Fruit fly (Drosophila melanogaster) whole organism, embryonic: ENCODE data around the gene mus201.

Experiments
- Ada2b ChIP-seq: fragments of 200-800 bp; sonication (Bioruptor generic); IDR thresholded peaks from 2 replicates; pipeline ENCODE4 v1.3.6; 2022; ENCODE audit warnings: missing biosample characterization, missing genetic modification characterization
- CG10321 ChIP-seq: fragments of 200-800 bp; sonication (Bioruptor generic); IDR thresholded peaks from 2 replicates; pipeline ENCODE4 v1.3.6; 2022; ENCODE audit warnings: missing biosample characterization, missing genetic modification characterization
- CG11247 ChIP-seq: fragments of 200-800 bp; sonication (Bioruptor generic); IDR thresholded peaks from 2 replicates; pipeline ENCODE4 v1.3.6; 2022; ENCODE audit warnings: missing biosample characterization, missing genetic modification characterization
- CG15479 ChIP-seq: fragments of 200-800 bp; sonication (Bioruptor generic); optimal IDR thresholded peaks from 3 replicates; lab custom pipeline; 2019; ENCODE audit warnings: missing biosample characterization, mild to moderate bottlenecking, missing genetic modification characterization, moderate library complexity
- CG1832 ChIP-seq: fragments of 200-800 bp; sonication (Bioruptor generic); optimal IDR thresholded peaks from 2 replicates; lab custom pipeline; 2017; ENCODE audit warnings: missing biosample characterization, mild to moderate bottlenecking, missing genetic modification characterization, inconsistent platforms
- CG18599 ChIP-seq: fragments of 200-800 bp; sonication (Bioruptor generic); optimal IDR thresholded peaks from 3 replicates; lab custom pipeline; 2017; ENCODE audit warnings: missing biosample characterization, missing genetic modification characterization, mild to moderate bottlenecking, moderate library complexity, missing genetic modification reagents
- CG32532 ChIP-seq: fragments of 200-800 bp; sonication (Bioruptor generic); IDR thresholded peaks from 2 replicates; pipeline ENCODE4 v1.3.6; 2022; ENCODE audit warnings: missing biosample characterization, missing genetic modification characterization
- CG34224 ChIP-seq: fragments of 200-800 bp; sonication (Bioruptor generic); IDR thresholded peaks from 3 replicates; pipeline ENCODE4 v1.3.6; 2022; ENCODE audit warnings: missing biosample characterization, missing genetic modification characterization; ENCODE audit not compliant: partially characterized antibody
- CG34422 ChIP-seq: fragments of 200-800 bp; sonication (Bioruptor generic); IDR thresholded peaks from 3 replicates; pipeline ENCODE4 v1.3.6; 2022; ENCODE audit warnings: missing biosample characterization, missing genetic modification characterization
- CG3847 ChIP-seq: fragments of 200-800 bp; sonication (Bioruptor generic); IDR thresholded peaks from 2 replicates; pipeline ENCODE4 v1.3.6; 2022; ENCODE audit warnings: missing biosample characterization, missing genetic modification characterization
- CG4404 ChIP-seq: fragments of 200-800 bp; sonication (Bioruptor generic); IDR thresholded peaks from 2 replicates; pipeline ENCODE4 v1.3.6; 2022; ENCODE audit warnings: missing biosample characterization, missing genetic modification characterization
- CG7372 ChIP-seq: fragments of 200-800 bp; sonication (Bioruptor generic); IDR thresholded peaks from 2 replicates; pipeline ENCODE4 v1.3.6; 2022; ENCODE audit warnings: missing biosample characterization, missing genetic modification characterization
- CG7556 ChIP-seq: fragments of 200-800 bp; sonication (Bioruptor generic); optimal IDR thresholded peaks from 2 replicates; lab custom pipeline; 2017; ENCODE audit warnings: missing biosample characterization, mild to moderate bottlenecking, missing genetic modification characterization
- CG7928 ChIP-seq: fragments of 200-800 bp; sonication (Bioruptor generic); optimal IDR thresholded peaks from 2 replicates; lab custom pipeline; 2017; ENCODE audit warnings: missing biosample characterization, mild to moderate bottlenecking, missing genetic modification characterization
- CG9932 ChIP-seq: fragments of 200-800 bp; sonication (Bioruptor generic); IDR thresholded peaks from 2 replicates; pipeline ENCODE4 v1.3.6; 2022; ENCODE audit warnings: missing biosample characterization, missing genetic modification characterization
- Dfd ChIP-seq, 2 experiments: fragments of >200 bp; optimal IDR thresholded peaks; 2 replicates each; lab custom pipeline; 2017; ENCODE audit warnings: missing biosample characterization in 2 of 2, missing genetic modification characterization in 2 of 2
- Eip74EF ChIP-seq, 2 experiments: fragments of 200-800 bp in 1 of 2; fragments of >200 bp in 1 of 2; sonication (Bioruptor generic) in 1 of 2; optimal IDR thresholded peaks; 2 replicates each; lab custom pipeline; 2017 to 2019; ENCODE audit warnings: missing biosample characterization in 2 of 2, missing genetic modification characterization in 2 of 2, mild to moderate bottlenecking in 1 of 2, moderate library complexity in 1 of 2
- Ets65A ChIP-seq: fragments of 200-800 bp; sonication (Bioruptor generic); peaks from one replicate; lab custom pipeline; 2016; ENCODE audit warnings: missing biosample characterization, missing genetic modification characterization
- Ets97D ChIP-seq: fragments of 200-800 bp; sonication (Bioruptor generic); optimal IDR thresholded peaks from 3 replicates; lab custom pipeline; 2016; ENCODE audit warnings: missing biosample characterization, missing genetic modification characterization
- H15 ChIP-seq: fragments of 200-800 bp; sonication (Bioruptor generic); IDR thresholded peaks from 3 replicates; pipeline ENCODE4 v1.3.6; 2022; ENCODE audit warnings: missing biosample characterization, missing genetic modification characterization
- Hmr ChIP-seq: fragments of 200-800 bp; sonication (Bioruptor generic); optimal IDR thresholded peaks from 3 replicates; lab custom pipeline; 2017; ENCODE audit warnings: mild to moderate bottlenecking, missing biosample characterization, missing genetic modification reagents, missing genetic modification characterization
- Hmx ChIP-seq: fragments of 200-800 bp; sonication (Bioruptor generic); optimal IDR thresholded peaks from 2 replicates; lab custom pipeline; 2016; ENCODE audit warnings: missing biosample characterization, missing genetic modification characterization
- Mes4 ChIP-seq: fragments of 200-800 bp; sonication (Bioruptor generic); optimal IDR thresholded peaks from 2 replicates; lab custom pipeline; 2016; ENCODE audit warnings: missing biosample characterization, missing genetic modification characterization
- NC2β ChIP-seq: fragments of 200-800 bp; sonication (Bioruptor generic); optimal IDR thresholded peaks from 2 replicates; lab custom pipeline; 2016; ENCODE audit warnings: missing biosample characterization, missing genetic modification characterization
- Nf-YA ChIP-seq: fragments of 200-800 bp; sonication (Bioruptor generic); IDR thresholded peaks from 2 replicates; pipeline ENCODE4 v1.3.6; 2022; ENCODE audit warnings: missing biosample characterization, missing genetic modification characterization
- Six4 ChIP-seq: fragments of 200-800 bp; sonication (Bioruptor generic); optimal IDR thresholded peaks from 2 replicates; lab custom pipeline; 2016; ENCODE audit warnings: missing biosample characterization, missing genetic modification characterization
- Sry-β ChIP-seq: fragments of 200-800 bp; sonication (Bioruptor generic); optimal IDR thresholded peaks from 2 replicates; lab custom pipeline; 2018; ENCODE audit warnings: missing biosample characterization, mild to moderate bottlenecking, missing genetic modification characterization, moderate library complexity
- Sry-δ ChIP-seq: fragments of 200-800 bp; sonication (Bioruptor generic); optimal IDR thresholded peaks from 2 replicates; lab custom pipeline; 2016; ENCODE audit warnings: missing biosample characterization, missing genetic modification characterization
- az2 ChIP-seq: fragments of 200-800 bp; sonication (Bioruptor generic); optimal IDR thresholded peaks from 3 replicates; lab custom pipeline; 2016; ENCODE audit warnings: missing biosample characterization, missing genetic modification characterization
- bab2 ChIP-seq: fragments of 200-800 bp; sonication (Bioruptor generic); optimal IDR thresholded peaks from 2 replicates; lab custom pipeline; 2016; ENCODE audit warnings: missing biosample characterization, missing genetic modification characterization
- cg ChIP-seq: fragments of 200-800 bp; sonication (Bioruptor generic); optimal IDR thresholded peaks from 3 replicates; lab custom pipeline; 2019; ENCODE audit warnings: missing biosample characterization, mild to moderate bottlenecking, missing genetic modification characterization, moderate library complexity
- chn ChIP-seq: fragments of 200-800 bp; sonication (Bioruptor generic); optimal IDR thresholded peaks from 2 replicates; lab custom pipeline; 2016; ENCODE audit warnings: missing biosample characterization, missing genetic modification characterization
- danr ChIP-seq: fragments of 200-800 bp; sonication (Bioruptor generic); IDR thresholded peaks from 2 replicates; pipeline ENCODE4 v1.3.6; 2022; ENCODE audit warnings: missing biosample characterization, missing genetic modification characterization
- dysf ChIP-seq: fragments of 200-800 bp; sonication (Bioruptor generic); IDR thresholded peaks from 3 replicates; pipeline ENCODE4 v1.3.6; 2022; ENCODE audit warnings: missing biosample characterization, missing genetic modification characterization
- en ChIP-seq: fragments of 200-800 bp; sonication (Bioruptor generic); optimal IDR thresholded peaks from 2 replicates; lab custom pipeline; 2016; ENCODE audit warnings: missing biosample characterization, missing genetic modification characterization
- eve ChIP-seq, 2 experiments: fragments of >200 bp; optimal IDR thresholded peaks; 2 replicates each; lab custom pipeline; 2017; ENCODE audit warnings: missing biosample characterization in 2 of 2, missing genetic modification characterization in 2 of 2
- fd3F ChIP-seq: fragments of 200-800 bp; sonication (Bioruptor generic); optimal IDR thresholded peaks from 2 replicates; lab custom pipeline; 2018; ENCODE audit warnings: missing biosample characterization, mild to moderate bottlenecking, missing genetic modification characterization, moderate library complexity
- fd96Cb ChIP-seq: fragments of 200-800 bp; sonication (Bioruptor generic); optimal IDR thresholded peaks from 2 replicates; lab custom pipeline; 2018; ENCODE audit warnings: missing biosample characterization, mild to moderate bottlenecking, missing genetic modification characterization, moderate library complexity
- gce ChIP-seq: fragments of 200-800 bp; sonication (Bioruptor generic); IDR thresholded peaks from 3 replicates; pipeline ENCODE4 v1.3.6; 2022; ENCODE audit warnings: missing biosample characterization, missing genetic modification characterization
- lov ChIP-seq, 2 experiments: fragments of 200-800 bp in 1 of 2; fragments of >200 bp in 1 of 2; sonication (Bioruptor generic) in 1 of 2; IDR thresholded peaks in 1 of 2; optimal IDR thresholded peaks in 1 of 2; 2 replicates in 1 of 2; 3 replicates in 1 of 2; pipeline versions ENCODE4 v1.3.6 to Lab custom; 2017 to 2022; ENCODE audit warnings: missing biosample characterization in 1 of 2, missing genetic modification characterization in 1 of 2
- maf-S ChIP-seq: fragments of 200-800 bp; sonication (Bioruptor generic); optimal IDR thresholded peaks from 2 replicates; lab custom pipeline; 2016; ENCODE audit warnings: missing biosample characterization, missing genetic modification characterization
- pan ChIP-seq, 4 experiments: fragments of >200 bp in 3 of 4; fragments of 200-800 bp in 1 of 4; sonication (Bioruptor generic) in 1 of 4; optimal IDR thresholded peaks in 3 of 4; IDR thresholded peaks in 1 of 4; 2 replicates each; pipeline versions ENCODE4 v1.3.6 to Lab custom; 2017 to 2022; ENCODE audit warnings: missing biosample characterization in 2 of 4, missing genetic modification characterization in 2 of 4, mixed read lengths in 1 of 4
- pros ChIP-seq: fragments of 200-800 bp; sonication (Bioruptor generic); optimal IDR thresholded peaks from 3 replicates; lab custom pipeline; 2019; ENCODE audit warnings: missing biosample characterization, mild to moderate bottlenecking, missing genetic modification characterization, moderate library complexity
- row ChIP-seq: fragments of 200-800 bp; sonication (Bioruptor generic); IDR thresholded peaks from 3 replicates; pipeline ENCODE4 v1.3.6; 2022; ENCODE audit warnings: missing biosample characterization, missing genetic modification characterization
- salm ChIP-seq: fragments of 200-800 bp; sonication (Bioruptor generic); optimal IDR thresholded peaks from 2 replicates; lab custom pipeline; 2018; ENCODE audit warnings: missing biosample characterization, mild to moderate bottlenecking, missing genetic modification characterization
- sima ChIP-seq: fragments of 200-800 bp; sonication (Bioruptor generic); optimal IDR thresholded peaks from 2 replicates; lab custom pipeline; 2016; ENCODE audit warnings: missing biosample characterization, missing genetic modification characterization
- so ChIP-seq: fragments of 200-800 bp; sonication (Bioruptor generic); IDR thresholded peaks from 3 replicates; pipeline ENCODE4 v1.3.6; 2022; ENCODE audit warnings: missing biosample characterization, missing genetic modification characterization
- wek ChIP-seq: fragments of 200-800 bp; sonication (Bioruptor generic); optimal IDR thresholded peaks from 3 replicates; lab custom pipeline; 2018; ENCODE audit warnings: missing biosample characterization, mild to moderate bottlenecking, missing genetic modification characterization, moderate library complexity
- zfh2 ChIP-seq: fragments of 200-800 bp; sonication (Bioruptor generic); optimal IDR thresholded peaks from 2 replicates; lab custom pipeline; 2016; ENCODE audit warnings: missing biosample characterization, missing genetic modification characterization

mus201 gene

dm6 chr2L:8416350-8417046 lies 21.5 kb upstream of the mus201 start (continued):
- TF ChIP-seq CG7556 (no peak), CG4404 (GFP tag; lab: Robert Waterston, UW) (no peak), zfh2 (GFP tag; lab: Kevin White, UChicago) (peak; percentile 2), eve (GFP tag; optimal IDR thresholded peaks at IDR 0.05; lab: Kevin White, UChicago) (no peak), pan (optimal IDR thresholded peaks at IDR 0.05; lab: Kevin White, UChicago) (no peak), pan (GFP tag; optimal IDR thresholded peaks at IDR 0.05 in 1 of 2, IDR thresholded peaks at IDR 0.05 in 1 of 2) (peak in 1 of 2 experiments; percentile 25), Ets65A (peak; percentile 62), Mes4 (GFP tag; lab: Kevin White, UChicago) (no peak), CG3847 (GFP tag; lab: Robert Waterston, UW) (no peak), Sry-δ (GFP tag; lab: Kevin White, UChicago) (no peak), CG7372 (no peak), Dfd (GFP tag; optimal IDR thresholded peaks at IDR 0.05; lab: Kevin White, UChicago) (no peak), chn (GFP tag; lab: Kevin White, UChicago) (peak; percentile 42), CG18599 (GFP tag; lab: Kevin White, UChicago) (peak; percentile 26), CG9932 (GFP tag; lab: Robert Waterston, UW) (peak; percentile 31; the same call in 1 of the 2 replicates), fd96Cb (tag; lab: Kevin White, UChicago) (no peak), sima (no peak), az2 (GFP tag; lab: Kevin White, UChicago) (no peak), Ets97D (GFP tag; lab: Kevin White, UChicago) (peak; percentile 4), en (GFP tag; lab: Kevin White, UChicago) (no peak), CG32532 (GFP tag; lab: Robert Waterston, UW) (0 out of 2 replicates have a peak, but pooled peaks have one; percentile 41), fd3F (GFP tag; lab: Kevin White, UChicago) (no peak), Hmr (peak; percentile 24), salm (tag; lab: Kevin White, UChicago) (no peak), CG10321 (peak; percentile 24; the same call in 1 of the 2 replicates), wek (GFP tag; lab: Kevin White, UChicago) (peak; percentile 36), Nf-YA (no peak), gce (GFP tag; lab: Robert Waterston, UW) (0 out of 3 replicates have a peak, but pooled peaks have one; percentile 39), danr (GFP tag; lab: Robert Waterston, UW) (no peak), CG1832 (GFP tag; lab: Kevin White, UChicago) (peak; percentile 82), bab2 (GFP tag; lab: Kevin White, UChicago) (peak; percentile 6), CG15479 (GFP tag; lab: Kevin White, UChicago) (peak; percentile 100), CG34422 (GFP tag; lab: Robert Waterston, UW) (peak; percentile 43; the same call in 1 of the 3 replicates), Ada2b (no peak), Six4 (GFP tag; lab: Kevin White, UChicago) (no peak), Hmx (GFP tag; lab: Kevin White, UChicago) (no peak), row (GFP tag; lab: Robert Waterston, UW) (peak; percentile 44; the same call in 2 of the 3 replicates), CG34224 (GFP tag; lab: Robert Waterston, UW) (no peak), dysf (GFP tag; lab: Robert Waterston, UW) (0 out of 3 replicates have a peak, but pooled peaks have one; percentile 30), lov (optimal IDR thresholded peaks at IDR 0.05; lab: Kevin White, UChicago) (peak; percentile 96), lov (GFP tag; IDR thresholded peaks at IDR 0.05; lab: Robert Waterston, UW) (no peak), Eip74EF (GFP tag; optimal IDR thresholded peaks at IDR 0.05; lab: Kevin White, UChicago) (no peak), H15 (no peak), cg (peak; percentile 68), so (no peak), CG11247 (GFP tag; lab: Robert Waterston, UW) (no peak), maf-S (no peak), pros (peak; percentile 89), Sry-β (GFP tag; lab: Kevin White, UChicago) (no peak), CG7928 (GFP tag; lab: Kevin White, UChicago) (no peak), NC2β (no peak)
